Fruit fly (Drosophila melanogaster): ENCODE measurements around the gene CG4678.
A peak's percentile ranks its signal among the peaks of the same experiment; 100 is the strongest.

Gene CG4678

dm6 chrX:16691440-16691839 lies 4.5 kb upstream of the CG4678 start (continued):
- peak; percentile 93 for TF ChIP-seq Sox102F (GFP tag; optimal IDR thresholded peaks at IDR 0.05)
- peak; percentile 66; the same call in 1 of the 2 replicates for TF ChIP-seq Atf6 (GFP tag; IDR thresholded peaks at IDR 0.05)
- TF ChIP-seq Oli (tag; optimal IDR thresholded peaks at IDR 0.05): peak; percentile 90
- TF ChIP-seq CG9797 (GFP tag; optimal IDR thresholded peaks at IDR 0.05): no peak
- peak; percentile 18 for TF ChIP-seq CG6854 (GFP tag; optimal IDR thresholded peaks at IDR 0.05)
- TF ChIP-seq h (optimal IDR thresholded peaks at IDR 0.05): no peak
- no peak for TF ChIP-seq CG6175 (GFP tag; IDR thresholded peaks at IDR 0.05)
- TF ChIP-seq nau (GFP tag; optimal IDR thresholded peaks at IDR 0.05): peak; percentile 73
- peak; percentile 38 for TF ChIP-seq ac (GFP tag; optimal IDR thresholded peaks at IDR 0.05)
- TF ChIP-seq CG17328 (GFP tag; IDR thresholded peaks at IDR 0.05): peak; percentile 94
- TF ChIP-seq Doc2 (GFP tag; IDR thresholded peaks at IDR 0.05): peak; percentile 12; the same call in 1 of the 2 replicates
- TF ChIP-seq Fer1 (GFP tag; optimal IDR thresholded peaks at IDR 0.05): peak; percentile 65
- peak; percentile 64 for TF ChIP-seq Meics (GFP tag; optimal IDR thresholded peaks at IDR 0.05)
- peak; percentile 78 for TF ChIP-seq Rfx (GFP tag; IDR thresholded peaks at IDR 0.05)
- peak; percentile 91 for TF ChIP-seq Xrp1 (GFP tag; IDR thresholded peaks at IDR 0.05)
- peak; percentile 75 for TF ChIP-seq HHEX (GFP tag; optimal IDR thresholded peaks at IDR 0.05)
- TF ChIP-seq CG1792 (GFP tag; optimal IDR thresholded peaks at IDR 0.05): peak; percentile 75
- peak; percentile 68 for TF ChIP-seq twi (tag; optimal IDR thresholded peaks at IDR 0.05)
- peak; percentile 87 for TF ChIP-seq CG12391 (tag; optimal IDR thresholded peaks at IDR 0.05)
- peak; percentile 76 for TF ChIP-seq CG16815 (GFP tag; optimal IDR thresholded peaks at IDR 0.05)
- peak; percentile 58 to 83 for TF ChIP-seq Hr51 (GFP tag; optimal IDR thresholded peaks at IDR 0.05)
- peak; percentile 84 for TF ChIP-seq CG11398 (GFP tag; optimal IDR thresholded peaks at IDR 0.05)
- TF ChIP-seq zen (tag; optimal IDR thresholded peaks at IDR 0.05): peak; percentile 74
- TF ChIP-seq hb (GFP tag; IDR thresholded peaks at IDR 0.05; ENCODE audit: partially characterized antibody): no peak
- TF ChIP-seq Atf3 (GFP tag; optimal IDR thresholded peaks at IDR 0.05): peak; percentile 82
- peak; percentile 87 for TF ChIP-seq ranshi (GFP tag; IDR thresholded peaks at IDR 0.05)
- TF ChIP-seq cg (GFP tag; optimal IDR thresholded peaks at IDR 0.05): no peak
- no peak for TF ChIP-seq ftz-f1 (GFP tag; optimal IDR thresholded peaks at IDR 0.05)
- peak; percentile 66 for TF ChIP-seq kah (GFP tag; optimal IDR thresholded peaks at IDR 0.05)
- TF ChIP-seq CG9817 (tag; optimal IDR thresholded peaks at IDR 0.05): peak; percentile 71
- TF ChIP-seq caup (GFP tag; optimal IDR thresholded peaks at IDR 0.05; ENCODE audit: severe bottlenecking): peak; percentile 77
- no peak for TF ChIP-seq Trl (optimal IDR thresholded peaks at IDR 0.05)
- peak; percentile 90 for TF ChIP-seq Trl (GFP tag; optimal IDR thresholded peaks at IDR 0.05)
- peak; percentile 78 for TF ChIP-seq tx (GFP tag; optimal IDR thresholded peaks at IDR 0.05)
- peak; percentile 59 for TF ChIP-seq ro (GFP tag; IDR thresholded peaks at IDR 0.05)
- no peak for TF ChIP-seq D19B (GFP tag; optimal IDR thresholded peaks at IDR 0.05)
- TF ChIP-seq Poxn (GFP tag; IDR thresholded peaks at IDR 0.05): no peak
- peak; percentile 77 for TF ChIP-seq trem (tag; optimal IDR thresholded peaks at IDR 0.05)
- no peak for TF ChIP-seq lov (optimal IDR thresholded peaks at IDR 0.05)
- TF ChIP-seq lov (GFP tag; IDR thresholded peaks at IDR 0.05): peak; percentile 92
- TF ChIP-seq Hand (GFP tag; optimal IDR thresholded peaks at IDR 0.05): no peak
- TF ChIP-seq pfk (GFP tag; optimal IDR thresholded peaks at IDR 0.05): no peak
- no peak for TF ChIP-seq B-H2 (GFP tag; optimal IDR thresholded peaks at IDR 0.05)
- no peak for TF ChIP-seq CG14860 (GFP tag; IDR thresholded peaks at IDR 0.05; ENCODE audit: partially characterized antibody)
- peak; percentile 65 for TF ChIP-seq CG8290 (GFP tag; optimal IDR thresholded peaks at IDR 0.05)
- TF ChIP-seq CG8290 (tag; optimal IDR thresholded peaks at IDR 0.05): peak in 1 of 2 experiments; percentile 88
- TF ChIP-seq otp (GFP tag; IDR thresholded peaks at IDR 0.05): peak; percentile 87
- TF ChIP-seq Hr3 (GFP tag; optimal IDR thresholded peaks at IDR 0.05): peak; percentile 78
- peak; percentile 80 for TF ChIP-seq salm (tag; optimal IDR thresholded peaks at IDR 0.05)
- peak; percentile 50 for TF ChIP-seq CG10565 (GFP tag; optimal IDR thresholded peaks at IDR 0.05)
- TF ChIP-seq Ssrp (tag; optimal IDR thresholded peaks at IDR 0.05): peak; percentile 86
- peak; percentile 48 for TF ChIP-seq sima (GFP tag; optimal IDR thresholded peaks at IDR 0.05)
